Fruit fly (Drosophila melanogaster) whole organism, embryonic: ENCODE measurements around the gene CG9674.

Experiments used
- Aef1 ChIP-seq: fragments of 200-800 bp; sonication (Bioruptor generic); IDR thresholded peaks from 3 replicates; pipeline ENCODE4 v1.3.6; 2022; ENCODE audit warnings: missing biosample characterization, missing genetic modification characterization
- CG10209 ChIP-seq: fragments of 200-800 bp; sonication (Bioruptor generic); optimal IDR thresholded peaks from 3 replicates; lab custom pipeline; 2017; ENCODE audit warnings: missing biosample characterization, mild to moderate bottlenecking, missing genetic modification characterization, missing genetic modification reagents
- CG10321 ChIP-seq: fragments of 200-800 bp; sonication (Bioruptor generic); IDR thresholded peaks from 2 replicates; pipeline ENCODE4 v1.3.6; 2022; ENCODE audit warnings: missing biosample characterization, missing genetic modification characterization
- CG10366 ChIP-seq: fragments of 200-800 bp; sonication (Bioruptor generic); IDR thresholded peaks from 2 replicates; pipeline ENCODE4 v1.3.6; 2022; ENCODE audit warnings: missing biosample characterization, missing genetic modification characterization
- CG10565 ChIP-seq: fragments of 200-800 bp; sonication (Bioruptor generic); optimal IDR thresholded peaks from 3 replicates; lab custom pipeline; 2016; ENCODE audit warnings: missing biosample characterization, mild to moderate bottlenecking, missing genetic modification characterization
- CG11398 ChIP-seq: fragments of 200-800 bp; sonication (Bioruptor generic); optimal IDR thresholded peaks from 2 replicates; lab custom pipeline; 2016; ENCODE audit warnings: missing biosample characterization, missing genetic modification characterization
- CG11560 ChIP-seq: fragments of 200-800 bp; sonication (Bioruptor generic); IDR thresholded peaks from 3 replicates; pipeline ENCODE4 v1.3.6; 2022; ENCODE audit warnings: missing biosample characterization, missing genetic modification characterization
- CG12769 ChIP-seq: fragments of 200-800 bp; sonication (Bioruptor generic); optimal IDR thresholded peaks from 2 replicates; lab custom pipeline; 2019; ENCODE audit warnings: missing biosample characterization, mild to moderate bottlenecking, missing genetic modification characterization, moderate library complexity
- CG14860 ChIP-seq: fragments of 200-800 bp; sonication (Bioruptor generic); IDR thresholded peaks from 3 replicates; pipeline ENCODE4 v1.3.6; 2022; ENCODE audit warnings: missing biosample characterization, missing genetic modification characterization; ENCODE audit not compliant: partially characterized antibody
- CG14965 ChIP-seq: fragments of 200-800 bp; sonication (Bioruptor generic); optimal IDR thresholded peaks from 2 replicates; lab custom pipeline; 2016; ENCODE audit warnings: missing biosample characterization, missing genetic modification characterization, borderline replicate concordance
- CG1529 ChIP-seq: fragments of 200-800 bp; sonication (Bioruptor generic); optimal IDR thresholded peaks from 3 replicates; lab custom pipeline; 2018; ENCODE audit warnings: missing biosample characterization, missing genetic modification characterization
- CG17186 ChIP-seq: fragments of 200-800 bp; sonication (Bioruptor generic); optimal IDR thresholded peaks from 3 replicates; lab custom pipeline; 2017; ENCODE audit warnings: missing biosample characterization, missing genetic modification reagents, missing genetic modification characterization
- CG17361 ChIP-seq: fragments of 200-800 bp; sonication (Bioruptor generic); IDR thresholded peaks from 3 replicates; pipeline ENCODE4 v1.3.6; 2022; ENCODE audit warnings: missing biosample characterization, missing genetic modification characterization
- CG17829 ChIP-seq: fragments of 200-800 bp; optimal IDR thresholded peaks from 2 replicates; lab custom pipeline; 2019; ENCODE audit warnings: missing biosample characterization, mild to moderate bottlenecking, missing genetic modification characterization, moderate library complexity
- CG30403 ChIP-seq: fragments of 200-800 bp; sonication (Bioruptor generic); optimal IDR thresholded peaks from 3 replicates; lab custom pipeline; 2016; ENCODE audit warnings: missing biosample characterization, missing genetic modification characterization
- CG31388 ChIP-seq: fragments of 200-800 bp; sonication (Bioruptor generic); optimal IDR thresholded peaks from 2 replicates; lab custom pipeline; 2016; ENCODE audit warnings: missing biosample characterization, missing genetic modification characterization
- CG33213 ChIP-seq: fragments of 200-800 bp; sonication (Bioruptor generic); optimal IDR thresholded peaks from 3 replicates; lab custom pipeline; 2016; ENCODE audit warnings: missing biosample characterization, missing genetic modification characterization
- CG34224 ChIP-seq: fragments of 200-800 bp; sonication (Bioruptor generic); IDR thresholded peaks from 3 replicates; pipeline ENCODE4 v1.3.6; 2022; ENCODE audit warnings: missing biosample characterization, missing genetic modification characterization; ENCODE audit not compliant: partially characterized antibody
- CG34422 ChIP-seq: fragments of 200-800 bp; sonication (Bioruptor generic); IDR thresholded peaks from 3 replicates; pipeline ENCODE4 v1.3.6; 2022; ENCODE audit warnings: missing biosample characterization, missing genetic modification characterization
- CG3838 ChIP-seq: fragments of 200-800 bp; sonication (Bioruptor generic); optimal IDR thresholded peaks from 3 replicates; lab custom pipeline; 2016; ENCODE audit warnings: missing biosample characterization, missing genetic modification characterization
- CG4404 ChIP-seq: fragments of 200-800 bp; sonication (Bioruptor generic); IDR thresholded peaks from 2 replicates; pipeline ENCODE4 v1.3.6; 2022; ENCODE audit warnings: missing biosample characterization, missing genetic modification characterization
- CG6254 ChIP-seq: fragments of 200-800 bp; sonication (Bioruptor generic); optimal IDR thresholded peaks from 3 replicates; lab custom pipeline; 2017; ENCODE audit warnings: mild to moderate bottlenecking, missing biosample characterization, missing genetic modification reagents, missing genetic modification characterization
- CG8359 ChIP-seq: fragments of 200-800 bp; sonication (Bioruptor generic); optimal IDR thresholded peaks from 2 replicates; lab custom pipeline; 2017; ENCODE audit warnings: missing biosample characterization, mild to moderate bottlenecking, missing genetic modification characterization, borderline replicate concordance
- CG8765 ChIP-seq: fragments of 200-800 bp; sonication (Bioruptor generic); IDR thresholded peaks from 2 replicates; pipeline ENCODE4 v1.3.6; 2022; ENCODE audit warnings: missing biosample characterization, missing genetic modification characterization
- CG9437 ChIP-seq: fragments of 200-800 bp; sonication (Bioruptor generic); optimal IDR thresholded peaks from 2 replicates; lab custom pipeline; 2018; ENCODE audit warnings: missing biosample characterization, mild to moderate bottlenecking, missing genetic modification characterization
- Chrac-16 ChIP-seq: fragments of 200-800 bp; sonication (Bioruptor generic); optimal IDR thresholded peaks from 3 replicates; lab custom pipeline; 2016; ENCODE audit warnings: missing biosample characterization, missing genetic modification characterization
- Dbx ChIP-seq: fragments of 200-800 bp; sonication (Bioruptor generic); IDR thresholded peaks from 3 replicates; pipeline ENCODE4 v1.3.6; 2022; ENCODE audit warnings: missing biosample characterization, missing genetic modification characterization
- Dip2 ChIP-seq: fragments of 200-800 bp; sonication (Bioruptor generic); IDR thresholded peaks from 2 replicates; pipeline ENCODE4 v1.3.6; 2022; ENCODE audit warnings: missing biosample characterization, missing genetic modification characterization
- GATAe ChIP-seq: fragments of 200-800 bp; sonication (Bioruptor generic); conservative IDR thresholded peaks from 2 replicates; pipeline ENCODE4 v1.3.6; 2022; ENCODE audit warnings: missing biosample characterization, missing genetic modification characterization
- Hr3 ChIP-seq: fragments of 200-800 bp; sonication (Bioruptor generic); optimal IDR thresholded peaks from 3 replicates; lab custom pipeline; 2016; ENCODE audit warnings: missing biosample characterization, missing genetic modification characterization
- NC2α ChIP-seq: fragments of 200-800 bp; sonication (Bioruptor generic); optimal IDR thresholded peaks from 2 replicates; lab custom pipeline; 2016; ENCODE audit warnings: missing biosample characterization, missing genetic modification characterization
- Neu2 ChIP-seq: fragments of 200-800 bp; sonication (Bioruptor generic); optimal IDR thresholded peaks from 3 replicates; lab custom pipeline; 2016; ENCODE audit warnings: missing biosample characterization, missing genetic modification characterization, borderline replicate concordance
- Usf ChIP-seq: fragments of 200-800 bp; sonication (Bioruptor generic); optimal IDR thresholded peaks from 2 replicates; lab custom pipeline; 2017; ENCODE audit warnings: missing genotype, missing biosample characterization, missing genetic modification characterization
- ase ChIP-seq: fragments of 200-800 bp; sonication (Bioruptor generic); IDR thresholded peaks from 3 replicates; pipeline ENCODE4 v1.3.6; 2022; ENCODE audit warnings: missing biosample characterization, missing genetic modification characterization
- corto ChIP-seq: fragments of 200-800 bp; sonication (Bioruptor generic); optimal IDR thresholded peaks from 2 replicates; lab custom pipeline; 2016; ENCODE audit warnings: missing biosample characterization, mild to moderate bottlenecking, missing genetic modification characterization, moderate library complexity
- ham ChIP-seq: fragments of 200-800 bp; sonication (Bioruptor generic); IDR thresholded peaks from 2 replicates; pipeline ENCODE4 v1.3.6; 2022; ENCODE audit warnings: missing biosample characterization, missing genetic modification characterization
- kni ChIP-seq: fragments of 200-800 bp; sonication (Bioruptor generic); optimal IDR thresholded peaks from 3 replicates; lab custom pipeline; 2017; ENCODE audit warnings: mild to moderate bottlenecking, missing biosample characterization, missing genetic modification reagents, missing genetic modification characterization
- lilli ChIP-seq: fragments of 200-800 bp; sonication (Bioruptor generic); optimal IDR thresholded peaks from 3 replicates; lab custom pipeline; 2016; ENCODE audit warnings: missing biosample characterization, missing genetic modification characterization
- lmd ChIP-seq: fragments of 200-800 bp; sonication (Bioruptor generic); IDR thresholded peaks from 2 replicates; pipeline ENCODE4 v1.3.6; 2022; ENCODE audit warnings: missing biosample characterization, missing genetic modification characterization
- lov ChIP-seq, 2 experiments: fragments of 200-800 bp in 1 of 2; fragments of >200 bp in 1 of 2; sonication (Bioruptor generic) in 1 of 2; IDR thresholded peaks in 1 of 2; optimal IDR thresholded peaks in 1 of 2; 2 replicates in 1 of 2; 3 replicates in 1 of 2; pipeline versions ENCODE4 v1.3.6 to Lab custom; 2017 to 2022; ENCODE audit warnings: missing biosample characterization in 1 of 2, missing genetic modification characterization in 1 of 2
- pb ChIP-seq: fragments of 200-800 bp; sonication (Bioruptor generic); optimal IDR thresholded peaks from 3 replicates; lab custom pipeline; 2016; ENCODE audit warnings: missing biosample characterization, missing genetic modification characterization
- pum ChIP-seq: fragments of 200-800 bp; sonication (Bioruptor generic); optimal IDR thresholded peaks from 2 replicates; lab custom pipeline; 2016; ENCODE audit warnings: missing biosample characterization, missing genetic modification characterization
- pzg ChIP-seq: fragments of 200-800 bp; sonication (Bioruptor generic); optimal IDR thresholded peaks from 3 replicates; lab custom pipeline; 2018; ENCODE audit warnings: missing biosample characterization, mild to moderate bottlenecking, missing genetic modification characterization, moderate library complexity
- sens ChIP-seq: fragments of 200-800 bp; sonication (Bioruptor generic); peaks from one replicate; lab custom pipeline; 2016; ENCODE audit warnings: missing biosample characterization, missing genetic modification characterization
- sens-2 ChIP-seq: fragments of 200-800 bp; sonication (Bioruptor generic); IDR thresholded peaks from 2 replicates; pipeline ENCODE4 v1.3.6; 2022; ENCODE audit warnings: missing biosample characterization, missing genetic modification characterization
- slbo ChIP-seq: fragments of 200-800 bp; sonication (Bioruptor generic); IDR thresholded peaks from 2 replicates; pipeline ENCODE4 v1.3.6; 2022; ENCODE audit warnings: missing biosample characterization, missing genetic modification characterization
- sob ChIP-seq: fragments of 200-800 bp; sonication (Bioruptor generic); IDR thresholded peaks from 2 replicates; pipeline ENCODE4 v1.3.6; 2022; ENCODE audit warnings: missing biosample characterization, missing genetic modification characterization
- vvl ChIP-seq: fragments of 200-800 bp; sonication (Bioruptor generic); IDR thresholded peaks from 2 replicates; pipeline ENCODE4 v1.3.6; 2022; ENCODE audit warnings: missing biosample characterization, missing genetic modification characterization
- wor ChIP-seq: fragments of 200-800 bp; sonication (Bioruptor generic); IDR thresholded peaks from 2 replicates; pipeline ENCODE4 v1.3.6; 2022; ENCODE audit warnings: missing biosample characterization, missing genetic modification characterization
- yki ChIP-seq: fragments of >200 bp; optimal IDR thresholded peaks from 3 replicates; lab custom pipeline; 2018
- zf30C ChIP-seq: fragments of 200-800 bp; sonication (Bioruptor generic); optimal IDR thresholded peaks from 3 replicates; lab custom pipeline; 2018; ENCODE audit warnings: missing biosample characterization, mild to moderate bottlenecking, missing genetic modification characterization

The CG9674 gene

DNA sequence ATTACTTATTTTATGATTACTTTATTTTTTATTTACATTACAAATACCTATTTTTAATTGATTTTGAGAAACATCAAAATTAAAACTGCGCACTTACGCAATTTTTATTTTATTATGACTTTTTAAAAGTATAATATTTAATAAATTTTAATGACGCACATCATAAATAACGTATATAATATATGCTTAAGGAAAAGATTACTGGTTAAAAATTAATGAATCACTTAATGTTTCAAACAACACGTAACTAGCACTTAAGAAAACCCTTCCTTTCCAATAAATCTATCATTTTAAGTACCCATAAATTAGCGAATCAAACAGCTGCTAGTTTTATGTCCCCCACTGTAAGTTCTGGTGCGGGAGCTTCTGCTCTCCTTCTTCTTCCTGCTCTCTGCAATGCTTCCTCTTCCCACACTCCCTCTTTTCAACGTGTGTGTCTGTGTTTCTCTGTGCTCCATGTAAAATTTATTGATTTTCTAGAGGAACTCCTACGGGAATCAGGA, 657 bp downstream of the CG9674 start (continued):
- no peak for TF ChIP-seq CG34224 (GFP tag; lab: Robert Waterston, UW)
- peak; percentile 58 for TF ChIP-seq CG1529
- TF ChIP-seq CG9437: peak; percentile 76
- no peak for TF ChIP-seq ase (GFP tag; lab: Robert Waterston, UW)
- TF ChIP-seq pum: no peak
- TF ChIP-seq CG10209 (GFP tag; lab: Kevin White, UChicago): peak; percentile 78
- TF ChIP-seq lmd: peak; percentile 50; the same call in 1 of the 2 replicates
- no peak for TF ChIP-seq Neu2
- TF ChIP-seq lov (optimal IDR thresholded peaks at IDR 0.05; lab: Kevin White, UChicago): no peak
- no peak for TF ChIP-seq lov (GFP tag; IDR thresholded peaks at IDR 0.05; lab: Robert Waterston, UW)
- TF ChIP-seq zf30C (GFP tag; lab: Kevin White, UChicago): no peak
- no peak for TF ChIP-seq sob (GFP tag; lab: Robert Waterston, UW)
- TF ChIP-seq vvl (GFP tag; lab: Robert Waterston, UW): peak; percentile 70
- no peak for TF ChIP-seq CG14860 (GFP tag; lab: Robert Waterston, UW)
- TF ChIP-seq slbo (GFP tag; lab: Robert Waterston, UW): peak; percentile 63; the same call in 1 of the 2 replicates
- TF ChIP-seq Usf (GFP tag; lab: Kevin White, UChicago): peak; percentile 49
- TF ChIP-seq kni (GFP tag; lab: Kevin White, UChicago): no peak
- TF ChIP-seq GATAe (GFP tag; lab: Robert Waterston, UW): no peak
- peak; percentile 53 for TF ChIP-seq CG10366
- TF ChIP-seq CG8359 (GFP tag; lab: Kevin White, UChicago): peak; percentile 2
- no peak for TF ChIP-seq CG31388 (GFP tag; lab: Kevin White, UChicago)
- peak; percentile 29; the same call in 1 of the 2 replicates for TF ChIP-seq CG4404 (GFP tag; lab: Robert Waterston, UW)
- no peak for TF ChIP-seq CG11560 (tag; lab: Robert Waterston, UW)
- TF ChIP-seq CG6254 (GFP tag; lab: Kevin White, UChicago): peak; percentile 49
- no peak for TF ChIP-seq CG8765 (GFP tag; lab: Robert Waterston, UW)
- peak; percentile 71 for TF ChIP-seq Hr3 (GFP tag; lab: Kevin White, UChicago)
- TF ChIP-seq Dbx (GFP tag; lab: Robert Waterston, UW): no peak
- no peak for TF ChIP-seq CG33213 (GFP tag; lab: Kevin White, UChicago)
- no peak for TF ChIP-seq Dip2
- TF ChIP-seq lilli (GFP tag; lab: Kevin White, UChicago): peak; percentile 3
- TF ChIP-seq CG30403: peak; percentile 72
- TF ChIP-seq CG3838 (GFP tag; lab: Kevin White, UChicago): no peak
- TF ChIP-seq CG10321 (GFP tag; lab: Robert Waterston, UW): peak; percentile 9; the same call in 1 of the 2 replicates
- 0 out of 2 replicates have a peak, but pooled peaks have one; percentile 21 for TF ChIP-seq sens-2 (GFP tag; lab: Robert Waterston, UW)
- no peak for TF ChIP-seq corto (GFP tag; lab: Kevin White, UChicago)
- peak; percentile 56 for TF ChIP-seq sens (GFP tag; lab: Kevin White, UChicago)
- no peak for TF ChIP-seq pb (GFP tag; lab: Kevin White, UChicago)
- TF ChIP-seq CG17829 (tag; lab: Kevin White, UChicago): peak; percentile 78
- no peak for TF ChIP-seq CG34422
- TF ChIP-seq CG10565 (GFP tag; lab: Kevin White, UChicago): no peak
- peak; percentile 91 for TF ChIP-seq CG17361 (GFP tag; lab: Robert Waterston, UW)
- TF ChIP-seq wor (GFP tag; lab: Robert Waterston, UW): 0 out of 2 replicates have a peak, but pooled peaks have one; percentile 34
- peak; percentile 36 for TF ChIP-seq Chrac-16 (GFP tag; lab: Kevin White, UChicago)
- TF ChIP-seq pzg: no peak
- no peak; the same call in 2 of the 3 replicates for TF ChIP-seq Aef1 (GFP tag; lab: Robert Waterston, UW)
- TF ChIP-seq CG14965 (GFP tag; lab: Kevin White, UChicago): no peak
- TF ChIP-seq NC2α: no peak
- TF ChIP-seq CG17186 (GFP tag; lab: Kevin White, UChicago): no peak
- TF ChIP-seq yki (lab: Kevin White, UChicago): no peak
- TF ChIP-seq CG12769 (tag; lab: Kevin White, UChicago): peak; percentile 11
- no peak for TF ChIP-seq CG11398 (GFP tag; lab: Kevin White, UChicago)
- no peak for TF ChIP-seq ham
